Worm (Caenorhabditis elegans) whole organism, mixed stage, embryonic: Measurements from ENCODE around the gene T24A6.16.

Experiments used
- ceh-39 ChIP-seq: fragments of 150-350 bp; optimal IDR thresholded peaks from 2 replicates; lab custom pipeline; 2014; ENCODE audit warnings: missing biosample characterization, missing genetic modification characterization
- ceh-43 ChIP-seq: fragments of 200-800 bp; sonication (Bioruptor generic); optimal IDR thresholded peaks from 2 replicates; lab custom pipeline; 2018; ENCODE audit warnings: mild to moderate bottlenecking, missing genetic modification characterization, moderate library complexity, missing compliant biosample characterization
- ceh-83 ChIP-seq: fragments of 200-800 bp; sonication (Bioruptor generic); optimal IDR thresholded peaks from 2 replicates; lab custom pipeline; 2018; ENCODE audit warnings: mild to moderate bottlenecking, missing genetic modification characterization, missing compliant biosample characterization
- drap-1 ChIP-seq: fragments of 200-800 bp; sonication (Bioruptor generic); optimal IDR thresholded peaks from 3 replicates; lab custom pipeline; 2018; ENCODE audit warnings: mild to moderate bottlenecking, missing genetic modification characterization, missing compliant biosample characterization
- elt-1 ChIP-seq: sonication (generic microtip); optimal IDR thresholded peaks from 2 replicates; lab custom pipeline; 2017; ENCODE audit warnings: missing genetic modification characterization, mild to moderate bottlenecking, missing compliant biosample characterization, antibody characterized with exemption, moderate library complexity, borderline replicate concordance; ENCODE audit not compliant: insufficient read depth
- elt-3 ChIP-seq: fragments of 150-350 bp; optimal IDR thresholded peaks from 2 replicates; lab custom pipeline; 2014; ENCODE audit warnings: missing biosample characterization, missing genetic modification characterization
- ham-2 ChIP-seq: fragments of 200-800 bp; sonication (Bioruptor generic); optimal IDR thresholded peaks from 2 replicates; lab custom pipeline; 2018; ENCODE audit warnings: mild to moderate bottlenecking, missing genetic modification characterization, missing compliant biosample characterization
- lin-13 ChIP-seq: fragments of 150-350 bp; optimal IDR thresholded peaks from 2 replicates; lab custom pipeline; 2014; ENCODE audit warnings: missing biosample characterization, missing genetic modification characterization
- lin-32 ChIP-seq: fragments of 200-800 bp; sonication (Bioruptor generic); optimal IDR thresholded peaks from 2 replicates; lab custom pipeline; 2018; ENCODE audit warnings: mild to moderate bottlenecking, missing genetic modification characterization, missing compliant biosample characterization
- lsy-2 ChIP-seq: fragments of 150-350 bp; optimal IDR thresholded peaks from 2 replicates; lab custom pipeline; 2014; ENCODE audit warnings: missing biosample characterization, missing genetic modification characterization
- mab-5 ChIP-seq: fragments of 150-350 bp; optimal IDR thresholded peaks from 2 replicates; lab custom pipeline; 2014; ENCODE audit warnings: missing biosample characterization, missing genetic modification characterization
- mep-1 ChIP-seq: fragments of 150-350 bp; optimal IDR thresholded peaks from 2 replicates; lab custom pipeline; 2017; ENCODE audit warnings: missing biosample characterization, missing genetic modification reagents, missing genetic modification characterization, inconsistent platforms
- nhr-12 ChIP-seq: fragments of 150-350 bp; optimal IDR thresholded peaks from 2 replicates; lab custom pipeline; 2014; ENCODE audit warnings: missing biosample characterization, missing genetic modification characterization
- nhr-237 ChIP-seq: fragments of 150-350 bp; optimal IDR thresholded peaks from 2 replicates; lab custom pipeline; 2014; ENCODE audit warnings: missing biosample characterization, missing genetic modification characterization
- nhr-76 ChIP-seq: sonication (generic microtip); optimal IDR thresholded peaks from 2 replicates; lab custom pipeline; 2017; ENCODE audit warnings: missing biosample characterization, missing genetic modification characterization
- pha-4 ChIP-seq: fragments of 150-350 bp; optimal IDR thresholded peaks from 2 replicates; lab custom pipeline; 2018; ENCODE audit warnings: missing biosample characterization, missing genetic modification reagents, missing genetic modification characterization
- sem-2 ChIP-seq: fragments of 200-800 bp; sonication (Bioruptor generic); optimal IDR thresholded peaks from 2 replicates; lab custom pipeline; 2018; ENCODE audit warnings: mild to moderate bottlenecking, missing genetic modification characterization, missing compliant biosample characterization
- snpc-4 ChIP-seq: fragments of 150-350 bp; optimal IDR thresholded peaks from 2 replicates; lab custom pipeline; 2014; ENCODE audit warnings: missing biosample characterization, missing genetic modification characterization
- tbx-8 ChIP-seq: fragments of 200-800 bp; sonication (Bioruptor generic); optimal IDR thresholded peaks from 2 replicates; lab custom pipeline; 2018; ENCODE audit warnings: mild to moderate bottlenecking, missing genetic modification characterization, moderate library complexity, missing compliant biosample characterization
- unc-39 ChIP-seq: fragments of 150-350 bp; optimal IDR thresholded peaks from 2 replicates; lab custom pipeline; 2014; ENCODE audit warnings: missing biosample characterization, missing genetic modification characterization
- unc-62 ChIP-seq: fragments of 150-350 bp; optimal IDR thresholded peaks from 2 replicates; lab custom pipeline; 2014; ENCODE audit warnings: missing biosample characterization, missing genetic modification reagents, missing genetic modification characterization
- zip-8 ChIP-seq: fragments of 150-350 bp; optimal IDR thresholded peaks from 2 replicates; lab custom pipeline; 2014; ENCODE audit warnings: missing biosample characterization, missing genetic modification characterization
- ztf-11 ChIP-seq: fragments of 150-350 bp; optimal IDR thresholded peaks from 2 replicates; lab custom pipeline; 2014; ENCODE audit warnings: missing biosample characterization, missing genetic modification characterization

T24A6.16 gene

DNA sequence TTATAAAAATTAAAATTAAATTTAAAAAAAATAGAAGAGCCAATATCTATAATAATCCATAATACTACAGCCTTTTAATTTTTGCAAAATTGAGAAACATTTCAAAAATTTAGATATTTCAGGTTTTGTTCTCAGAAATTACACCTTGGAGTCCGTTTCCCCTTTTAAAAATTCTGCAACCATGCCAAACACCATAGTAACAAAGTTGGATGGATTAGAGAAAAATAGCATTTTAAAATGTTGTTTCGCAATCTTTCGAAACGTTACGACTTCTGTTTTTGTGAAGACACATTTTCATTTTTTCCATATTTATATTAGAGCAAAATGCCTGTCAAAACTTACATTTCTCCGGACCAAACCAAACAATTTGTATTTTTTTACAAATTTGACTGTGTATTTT lies 37.8 kb downstream of the T24A6.16 start, which contains the start of gene T24A6.7:
T24A6.7 (plus strand) TSS at position 301 of the 400 bp plus-strand sequence.
- TF ChIP-seq elt-1 = no peak
- no peak for TF ChIP-seq unc-39 (tag; lab: Kevin White, UChicago)
- no peak for TF ChIP-seq pha-4
- no peak for TF ChIP-seq mab-5 (tag; lab: Kevin White, UChicago)
- no peak for TF ChIP-seq nhr-76 (tag; lab: Kevin White, UChicago)
- no peak for TF ChIP-seq drap-1
- TF ChIP-seq ceh-43 (GFP tag; lab: Kevin White, UChicago) = no peak

DNA sequence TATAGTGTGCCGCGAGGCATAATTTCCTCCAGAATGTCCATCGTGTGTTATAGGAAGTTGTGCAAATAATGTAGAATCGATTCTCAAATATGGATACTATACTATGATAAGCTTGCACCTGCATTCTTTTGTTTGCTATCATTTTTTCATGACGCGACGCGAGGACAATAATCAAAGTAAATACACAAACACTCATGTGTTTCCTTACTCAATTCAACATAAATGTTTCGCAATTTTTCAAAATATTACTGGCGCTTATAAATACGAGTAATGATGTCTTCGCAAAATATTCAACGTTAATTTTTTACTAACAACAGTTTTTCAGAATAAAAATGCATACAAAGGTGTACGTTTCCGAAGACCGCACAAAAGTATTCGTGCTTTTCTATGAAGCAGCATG lies 39.5 kb downstream of the T24A6.16 start, which contains the start of gene irg-1:
irg-1 (plus strand) TSS at position 326 of the 400 bp plus-strand sequence.
- TF ChIP-seq mep-1 (no peak), sem-2 (GFP tag; lab: Kevin White, UChicago) (no peak), ceh-83 (GFP tag; lab: Kevin White, UChicago) (no peak)

DNA sequence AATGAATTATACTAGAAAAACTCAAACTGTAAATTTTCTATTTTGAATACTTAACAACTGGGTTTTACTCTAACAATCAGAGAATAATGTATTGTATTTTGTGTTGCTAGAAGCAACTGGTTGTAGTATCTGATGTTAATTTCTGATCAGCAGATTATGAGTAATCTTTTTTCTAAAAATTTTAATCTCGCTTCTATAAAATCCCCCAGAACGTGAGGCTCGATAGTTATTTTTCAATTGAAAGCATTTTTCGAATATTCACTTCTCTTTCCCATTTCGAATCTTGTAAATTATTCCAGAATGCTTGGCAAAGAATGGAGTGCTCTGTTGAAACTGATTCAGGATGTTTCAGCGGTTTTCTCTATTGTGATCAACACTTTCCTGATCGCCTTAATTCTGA lies 44.8 kb downstream of the T24A6.16 start, which contains the start of gene str-227:
str-227 (plus strand) TSS at position 301 of the 400 bp plus-strand sequence.
- TF ChIP-seq unc-39 (tag; lab: Kevin White, UChicago) = no peak
- no peak for TF ChIP-seq ceh-83 (GFP tag; lab: Kevin White, UChicago)
- TF ChIP-seq unc-62 (GFP tag; lab: Kevin White, UChicago) = no peak
- TF ChIP-seq pha-4 = no peak
- TF ChIP-seq elt-3 (tag; lab: Kevin White, UChicago) = no peak

DNA sequence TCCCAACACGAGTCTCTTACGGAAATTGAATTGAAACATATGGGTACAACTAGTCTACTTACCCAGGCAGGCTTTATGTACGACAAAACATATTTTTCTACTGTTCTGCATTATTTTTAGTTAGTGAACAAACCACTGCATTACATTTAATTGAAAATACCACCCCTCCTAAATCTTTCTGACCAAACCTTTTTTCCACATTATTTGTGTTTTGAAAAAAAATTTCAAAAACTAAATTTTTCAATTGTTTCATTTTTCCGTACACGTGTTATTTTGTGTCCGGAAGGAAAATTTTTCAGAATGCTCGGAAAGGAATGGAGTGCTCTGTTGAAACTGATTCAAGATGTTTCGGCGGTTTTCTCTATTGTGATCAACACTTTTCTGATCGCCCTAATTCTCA lies 50.3 kb downstream of the T24A6.16 start, which contains the start of gene str-226:
str-226 (plus strand) TSS at position 301 of the 400 bp plus-strand sequence.
- TF ChIP-seq zip-8 (tag; lab: Kevin White, UChicago) = no peak
- TF ChIP-seq unc-62 (GFP tag; lab: Kevin White, UChicago) = no peak
- TF ChIP-seq nhr-12 (tag; lab: Kevin White, UChicago) = no peak
- no peak for TF ChIP-seq lin-32
- TF ChIP-seq ham-2 (GFP tag; lab: Kevin White, UChicago) = no peak
- no peak for TF ChIP-seq unc-39 (tag; lab: Kevin White, UChicago)
- no peak for TF ChIP-seq lsy-2 (tag; lab: Kevin White, UChicago)
- TF ChIP-seq snpc-4 (tag; lab: Kevin White, UChicago) = no peak
- TF ChIP-seq drap-1 = no peak
- TF ChIP-seq ceh-39 (tag; lab: Kevin White, UChicago) = no peak
- no peak for TF ChIP-seq lin-13 (tag; lab: Kevin White, UChicago)
- no peak for TF ChIP-seq ztf-11 (tag; lab: Kevin White, UChicago)
- no peak for TF ChIP-seq tbx-8 (GFP tag; lab: Kevin White, UChicago)
- no peak for TF ChIP-seq nhr-237 (tag; lab: Kevin White, UChicago)
- TF ChIP-seq sem-2 (GFP tag; lab: Kevin White, UChicago) = no peak
- no peak for TF ChIP-seq ceh-83 (GFP tag; lab: Kevin White, UChicago)
